Fruit fly (Drosophila melanogaster) Kc167 (cell line): Measurements from ENCODE around the gene CG31019.

Experiments used
- h ChIP-seq: fragments of >200 bp; optimal IDR thresholded peaks from 3 replicates; lab custom pipeline; 2018; ENCODE audit warnings: missing external identifiers
- insv ChIP-seq: fragments of >200 bp; optimal IDR thresholded peaks from 3 replicates; lab custom pipeline; 2018; ENCODE audit warnings: missing external identifiers
- psq ChIP-seq: fragments of >200 bp; optimal IDR thresholded peaks from 2 replicates; lab custom pipeline; 2017; ENCODE audit warnings: missing external identifiers
- ttk ChIP-seq: sonication (Bioruptor generic); optimal IDR thresholded peaks from 2 replicates; lab custom pipeline; 2017; ENCODE audit warnings: missing external identifiers

dm6 chr3R:30552548-30552947, 44.3 kb upstream of the CG31019 start:
- TF ChIP-seq insv (lab: Kevin White, UChicago) (no peak), h (no peak), psq (lab: Kevin White, UChicago) (no peak), ttk (lab: Kevin White, UChicago) (no peak)
